Worm (Caenorhabditis elegans): Measurements from ENCODE around the gene T16G1.3.

Gene T16G1.3

ce11 chrV:12949607-12950006 lies 5.5 kb upstream of the T16G1.3 start, which contains the start of gene T16G1.13:
Gene T16G1.13 (plus strand): TSS chrV:12949907.
- no peak for TF ChIP-seq unc-62 (GFP tag; optimal IDR thresholded peaks at IDR 0.05)

ce11 chrV:12944775-12945174 lies 646 bp upstream of the T16G1.3 start, which contains the start of gene grl-2:
Gene grl-2 (plus strand): TSS chrV:12945075.
- TF ChIP-seq unc-62 (GFP tag; optimal IDR thresholded peaks at IDR 0.05): no peak

ce11 chrV:12943399-12943798 lies 730 bp downstream of the T16G1.3 start:
- TF ChIP-seq unc-62 (GFP tag; optimal IDR thresholded peaks at IDR 0.05): no peak

- TF ChIP-seq unc-62 (GFP tag; optimal IDR thresholded peaks at IDR 0.05): no peak
These were observed 2.2 kb downstream of the T16G1.3 start, which contains the start of gene T16G1.4 for ce11 chrV:12941797-12942474. Gene T16G1.4 (minus strand): TSS chrV:12941847.

- TF ChIP-seq unc-62 (GFP tag; optimal IDR thresholded peaks at IDR 0.05): no peak
These were observed 4.7 kb downstream of the T16G1.3 start, which contains the start of gene T16G1.5 for ce11 chrV:12939434-12939833. Gene T16G1.5 (minus strand): TSS chrV:12939552.

ce11 chrV:12937098-12937497 lies 7.0 kb downstream of the T16G1.3 start, which contains the start of gene T16G1.6:
Gene T16G1.6 (minus strand): TSS chrV:12937174.
- no peak for TF ChIP-seq unc-62 (GFP tag; optimal IDR thresholded peaks at IDR 0.05)

- TF ChIP-seq unc-62 (GFP tag; optimal IDR thresholded peaks at IDR 0.05): no peak
These were observed 9.2 kb downstream of the T16G1.3 start, which contains the start of gene T16G1.7 for ce11 chrV:12934976-12935375. Gene T16G1.7 (minus strand): TSS chrV:12935112.

- TF ChIP-seq unc-62 (GFP tag; optimal IDR thresholded peaks at IDR 0.05): no peak
These were observed 10.5 kb downstream of the T16G1.3 start for ce11 chrV:12933654-12934053.

ce11 chrV:12928929-12929532 lies 15.1 kb downstream of the T16G1.3 start, which contains the start of gene T16G1.2:
Gene T16G1.2 (plus strand): TSS chrV:12929482.
- TF ChIP-seq unc-62 (GFP tag; optimal IDR thresholded peaks at IDR 0.05): no peak

- TF ChIP-seq unc-62 (GFP tag; optimal IDR thresholded peaks at IDR 0.05): no peak
These were observed 20.0 kb downstream of the T16G1.3 start, which contains the start of gene pqn-67 for ce11 chrV:12924128-12924527. Gene pqn-67 (plus strand): TSS chrV:12924428.

- TF ChIP-seq unc-62 (GFP tag; optimal IDR thresholded peaks at IDR 0.05): no peak
These were observed 21.8 kb downstream of the T16G1.3 start, which contains the start of gene dhrs-4 for ce11 chrV:12922308-12922707. Gene dhrs-4 (plus strand): TSS chrV:12922608.

ce11 chrV:12921680-12922079 lies 22.4 kb downstream of the T16G1.3 start:
- no peak for TF ChIP-seq unc-62 (GFP tag; optimal IDR thresholded peaks at IDR 0.05)

ce11 chrV:12919705-12920104 lies 24.4 kb downstream of the T16G1.3 start, which contains the start of gene lipl-1:
Gene lipl-1 (plus strand): TSS chrV:12919986.
- no peak for TF ChIP-seq unc-62 (GFP tag; optimal IDR thresholded peaks at IDR 0.05)

- TF ChIP-seq unc-62 (GFP tag; optimal IDR thresholded peaks at IDR 0.05): no peak
These were observed 34.5 kb downstream of the T16G1.3 start, which contains the start of gene nid-1 for ce11 chrV:12909544-12910157. Gene nid-1 (plus strand): TSS chrV:12910107.

ce11 chrV:12908614-12909013 lies 35.5 kb downstream of the T16G1.3 start:
- no peak for TF ChIP-seq unc-62 (GFP tag; optimal IDR thresholded peaks at IDR 0.05)

- no peak for TF ChIP-seq unc-62 (GFP tag; optimal IDR thresholded peaks at IDR 0.05)
These were observed 36.7 kb downstream of the T16G1.3 start for ce11 chrV:12907436-12907835.

Data from whole organism, dauer.